Worm (Caenorhabditis elegans) whole organism, young adult: ENCODE measurements around the gene rop-1.

ENCODE experiments used
- T26A5.8 ChIP-seq: sonication (generic microtip); optimal IDR thresholded peaks from 2 replicates; lab custom pipeline; 2016; ENCODE audit warnings: missing genetic modification characterization, missing compliant biosample characterization
- Y67H2A.10 ChIP-seq: fragments of 200-800 bp; sonication (Bioruptor generic); conservative IDR thresholded peaks from 2 replicates; pipeline ENCODE4 v1.3.6; 2022; ENCODE audit warnings: missing genetic modification reagents, missing genetic modification characterization, missing compliant biosample characterization
- ama-1 ChIP-seq, 3 experiments: fragments of 150-350 bp in 1 of 3; sonication (generic microtip) in 2 of 3; optimal IDR thresholded peaks; 2 replicates each; lab custom pipeline; 2014 to 2018; ENCODE audit warnings: missing biosample characterization in 2 of 3, missing genetic modification characterization in 2 of 3, missing genetic modification reagents in 2 of 3
- mxl-1 ChIP-seq: sonication (generic microtip); optimal IDR thresholded peaks from 2 replicates; lab custom pipeline; 2016; ENCODE audit warnings: missing genetic modification characterization, missing compliant biosample characterization
- nhr-90 ChIP-seq: sonication (generic microtip); optimal IDR thresholded peaks from 2 replicates; lab custom pipeline; 2016; ENCODE audit warnings: missing genotype, mild to moderate bottlenecking, missing genetic modification characterization, missing compliant biosample characterization

- TF ChIP-seq ama-1 (optimal IDR thresholded peaks at IDR 0.05; lab: Kevin White, UChicago), result no peak
- no peak for TF ChIP-seq ama-1 (GFP tag; optimal IDR thresholded peaks at IDR 0.05; lab: Kevin White, UChicago)
- TF ChIP-seq T26A5.8 (tag; lab: Kevin White, UChicago), result no peak
- TF ChIP-seq mxl-1 (tag; lab: Kevin White, UChicago), result no peak
- no peak for TF ChIP-seq nhr-90 (tag; lab: Kevin White, UChicago)
- no peak for TF ChIP-seq Y67H2A.10 (GFP tag; lab: Robert Waterston, UW)
These were observed 21.5 kb downstream of the rop-1 start, which contains the start of gene str-182 for ce11 chrV:10233330-10233729.
